Fruit fly (Drosophila melanogaster): Measurements from ENCODE around the gene Pcyt2.

DNA sequence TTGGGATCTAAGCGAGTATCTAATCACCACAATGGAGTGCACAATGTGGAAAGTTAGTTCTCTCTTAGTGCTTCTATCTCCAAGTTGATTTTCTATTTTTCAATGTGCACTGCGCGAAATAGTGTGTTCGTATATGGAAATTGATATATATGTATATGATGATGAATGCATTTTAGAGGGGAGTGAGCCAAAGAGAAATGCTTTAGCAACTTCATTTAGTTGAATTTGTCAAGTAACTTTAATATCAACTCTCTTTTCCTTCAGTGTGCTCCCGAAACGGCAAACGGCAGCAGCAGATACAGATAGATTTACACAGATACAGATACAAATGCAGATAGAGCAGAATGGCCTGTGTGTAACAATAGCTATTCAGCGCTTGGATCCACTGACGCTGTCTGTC lies 30.7 kb downstream of the Pcyt2 start:
- TF ChIP-seq Myc (optimal IDR thresholded peaks at IDR 0.05) (no peak), h (optimal IDR thresholded peaks at IDR 0.05) (no peak)

Data from Kc167 (cell line).